Fruit fly (Drosophila melanogaster) whole organism, embryonic: ENCODE measurements around the gene Cpr23B.

Experiments used
- Aef1 ChIP-seq: fragments of 200-800 bp; sonication (Bioruptor generic); IDR thresholded peaks from 3 replicates; pipeline ENCODE4 v1.3.6; 2022; ENCODE audit warnings: missing biosample characterization, missing genetic modification characterization
- Atf3 ChIP-seq: fragments of 200-800 bp; sonication (Bioruptor generic); optimal IDR thresholded peaks from 3 replicates; lab custom pipeline; 2016; ENCODE audit warnings: missing biosample characterization, missing genetic modification characterization
- CG10431 ChIP-seq: fragments of 200-800 bp; sonication (Bioruptor generic); optimal IDR thresholded peaks from 3 replicates; lab custom pipeline; 2018; ENCODE audit warnings: missing biosample characterization, mild to moderate bottlenecking, missing genetic modification characterization
- CG10979 ChIP-seq: fragments of 200-800 bp; sonication (Bioruptor generic); optimal IDR thresholded peaks from 2 replicates; lab custom pipeline; 2018; ENCODE audit warnings: missing biosample characterization, mild to moderate bottlenecking, missing genetic modification characterization, moderate library complexity
- CG14441 ChIP-seq: fragments of 200-800 bp; sonication (Bioruptor generic); IDR thresholded peaks from 2 replicates; pipeline ENCODE4 v1.3.6; 2022; ENCODE audit warnings: missing biosample characterization, missing genetic modification characterization
- CG17568 ChIP-seq: fragments of 200-800 bp; sonication (Bioruptor generic); optimal IDR thresholded peaks from 2 replicates; lab custom pipeline; 2018; ENCODE audit warnings: missing biosample characterization, mild to moderate bottlenecking, missing genetic modification characterization, moderate library complexity
- CG2199 ChIP-seq: fragments of 200-800 bp; sonication (Bioruptor generic); IDR thresholded peaks from 3 replicates; pipeline ENCODE4 v1.3.6; 2022; ENCODE audit warnings: missing biosample characterization, missing genetic modification characterization
- CG30431 ChIP-seq: fragments of 200-800 bp; sonication (Bioruptor generic); optimal IDR thresholded peaks from 2 replicates; lab custom pipeline; 2017; ENCODE audit warnings: missing biosample characterization, missing genetic modification characterization
- CG3065 ChIP-seq: fragments of 200-800 bp; sonication (Bioruptor generic); optimal IDR thresholded peaks from 2 replicates; lab custom pipeline; 2016; ENCODE audit warnings: missing biosample characterization, missing genetic modification characterization
- CG31388 ChIP-seq: fragments of 200-800 bp; sonication (Bioruptor generic); optimal IDR thresholded peaks from 2 replicates; lab custom pipeline; 2016; ENCODE audit warnings: missing biosample characterization, missing genetic modification characterization
- CG3163 ChIP-seq: fragments of 200-800 bp; sonication (Bioruptor generic); optimal IDR thresholded peaks from 3 replicates; lab custom pipeline; 2016; ENCODE audit warnings: missing biosample characterization, missing genetic modification characterization
- CG32767 ChIP-seq: fragments of 200-800 bp; sonication (Bioruptor generic); IDR thresholded peaks from 2 replicates; pipeline ENCODE4 v1.3.6; 2022; ENCODE audit warnings: missing biosample characterization, missing genetic modification characterization
- CG3407 ChIP-seq: fragments of 200-800 bp; sonication (Bioruptor generic); optimal IDR thresholded peaks from 2 replicates; lab custom pipeline; 2018; ENCODE audit warnings: missing biosample characterization, mild to moderate bottlenecking, missing genetic modification characterization
- CG34376 ChIP-seq: fragments of 200-800 bp; sonication (Bioruptor generic); optimal IDR thresholded peaks from 2 replicates; lab custom pipeline; 2018; ENCODE audit warnings: missing biosample characterization, mild to moderate bottlenecking, missing genetic modification characterization
- CG3847 ChIP-seq: fragments of 200-800 bp; sonication (Bioruptor generic); IDR thresholded peaks from 2 replicates; pipeline ENCODE4 v1.3.6; 2022; ENCODE audit warnings: missing biosample characterization, missing genetic modification characterization
- CG3995 ChIP-seq: fragments of 200-800 bp; sonication (Bioruptor generic); optimal IDR thresholded peaks from 3 replicates; lab custom pipeline; 2016; ENCODE audit warnings: missing biosample characterization, missing genetic modification characterization
- CG4282 ChIP-seq: fragments of 200-800 bp; sonication (Bioruptor generic); optimal IDR thresholded peaks from 2 replicates; lab custom pipeline; 2016; ENCODE audit warnings: missing biosample characterization, missing genetic modification characterization
- Doc2 ChIP-seq: fragments of 200-800 bp; sonication (Bioruptor generic); IDR thresholded peaks from 2 replicates; pipeline ENCODE4 v1.3.6; 2022; ENCODE audit warnings: missing biosample characterization, missing genetic modification characterization
- Gsc ChIP-seq: fragments of 200-800 bp; sonication (Bioruptor generic); IDR thresholded peaks from 2 replicates; pipeline ENCODE4 v1.3.6; 2022; ENCODE audit warnings: missing biosample characterization, missing genetic modification characterization
- H2.0 ChIP-seq: fragments of 200-800 bp; sonication (Bioruptor generic); IDR thresholded peaks from 2 replicates; pipeline ENCODE4 v1.3.6; 2022; ENCODE audit warnings: missing biosample characterization, missing genetic modification characterization
- Hand ChIP-seq: fragments of 200-800 bp; sonication (Bioruptor generic); optimal IDR thresholded peaks from 2 replicates; lab custom pipeline; 2017; ENCODE audit warnings: mild to moderate bottlenecking, missing biosample characterization, missing genetic modification reagents, missing genetic modification characterization
- Lhr ChIP-seq: fragments of 200-800 bp; sonication (Bioruptor generic); optimal IDR thresholded peaks from 3 replicates; lab custom pipeline; 2017; ENCODE audit warnings: mild to moderate bottlenecking, missing biosample characterization, missing genetic modification reagents, missing genetic modification characterization
- Max ChIP-seq: fragments of 200-800 bp; sonication (Bioruptor generic); optimal IDR thresholded peaks from 2 replicates; lab custom pipeline; 2016; ENCODE audit warnings: missing biosample characterization, mild to moderate bottlenecking, missing genetic modification characterization
- Oli ChIP-seq: fragments of 200-800 bp; sonication (Bioruptor generic); optimal IDR thresholded peaks from 2 replicates; lab custom pipeline; 2018; ENCODE audit warnings: missing biosample characterization, mild to moderate bottlenecking, missing genetic modification characterization, moderate library complexity
- PHDP ChIP-seq: fragments of 200-800 bp; sonication (Bioruptor generic); optimal IDR thresholded peaks from 3 replicates; lab custom pipeline; 2018; ENCODE audit warnings: missing biosample characterization, mild to moderate bottlenecking, missing genetic modification characterization, moderate library complexity
- Sox102F ChIP-seq: fragments of 200-800 bp; sonication (Bioruptor generic); optimal IDR thresholded peaks from 2 replicates; lab custom pipeline; 2018; ENCODE audit warnings: missing biosample characterization, mild to moderate bottlenecking, missing genetic modification characterization, moderate library complexity
- Stat92E ChIP-seq, 3 experiments: fragments of >200 bp in 2 of 3; fragments of 200-800 bp in 1 of 3; sonication (Bioruptor generic) in 1 of 3; optimal IDR thresholded peaks; 2 replicates each; lab custom pipeline; 2017 to 2019; ENCODE audit warnings: missing biosample characterization in 3 of 3, missing genetic modification characterization in 3 of 3, mild to moderate bottlenecking in 1 of 3, moderate library complexity in 1 of 3
- ato ChIP-seq: fragments of 200-800 bp; sonication (Bioruptor generic); IDR thresholded peaks from 2 replicates; pipeline ENCODE4 v1.3.6; 2022; ENCODE audit warnings: missing biosample characterization, missing genetic modification characterization; ENCODE audit not compliant: partially characterized antibody
- cad ChIP-seq: fragments of >200 bp; optimal IDR thresholded peaks from 2 replicates; lab custom pipeline; 2017; ENCODE audit warnings: missing biosample characterization, missing genetic modification characterization
- chm ChIP-seq: fragments of 200-800 bp; sonication (Bioruptor generic); IDR thresholded peaks from 2 replicates; pipeline ENCODE4 v1.3.6; 2022; ENCODE audit warnings: missing biosample characterization, missing genetic modification characterization
- dimm ChIP-seq: fragments of 200-800 bp; sonication (Bioruptor generic); IDR thresholded peaks from 2 replicates; pipeline ENCODE4 v1.3.6; 2022; ENCODE audit warnings: missing biosample characterization, missing genetic modification characterization
- dmrt11E ChIP-seq: fragments of 200-800 bp; sonication (Bioruptor generic); optimal IDR thresholded peaks from 3 replicates; lab custom pipeline; 2018; ENCODE audit warnings: missing biosample characterization, mild to moderate bottlenecking, missing genetic modification characterization, moderate library complexity
- en ChIP-seq: fragments of 200-800 bp; sonication (Bioruptor generic); optimal IDR thresholded peaks from 2 replicates; lab custom pipeline; 2016; ENCODE audit warnings: missing biosample characterization, missing genetic modification characterization
- eve ChIP-seq, 2 experiments: fragments of >200 bp; optimal IDR thresholded peaks; 2 replicates each; lab custom pipeline; 2017; ENCODE audit warnings: missing biosample characterization in 2 of 2, missing genetic modification characterization in 2 of 2
- gce ChIP-seq: fragments of 200-800 bp; sonication (Bioruptor generic); IDR thresholded peaks from 3 replicates; pipeline ENCODE4 v1.3.6; 2022; ENCODE audit warnings: missing biosample characterization, missing genetic modification characterization
- gem ChIP-seq: fragments of 200-800 bp; sonication (Bioruptor generic); optimal IDR thresholded peaks from 2 replicates; lab custom pipeline; 2019; ENCODE audit warnings: missing biosample characterization, mild to moderate bottlenecking, missing genetic modification characterization, moderate library complexity
- gsb-n ChIP-seq: fragments of 200-800 bp; sonication (Bioruptor generic); optimal IDR thresholded peaks from 3 replicates; lab custom pipeline; 2018; ENCODE audit warnings: missing biosample characterization, mild to moderate bottlenecking, missing genetic modification characterization
- ind ChIP-seq: fragments of 200-800 bp; sonication (Bioruptor generic); optimal IDR thresholded peaks from 3 replicates; lab custom pipeline; 2016; ENCODE audit warnings: missing biosample characterization, missing genetic modification characterization
- jing ChIP-seq: fragments of 200-800 bp; sonication (Bioruptor generic); optimal IDR thresholded peaks from 2 replicates; lab custom pipeline; 2018; ENCODE audit warnings: missing biosample characterization, mild to moderate bottlenecking, missing genetic modification characterization
- klu ChIP-seq: fragments of 200-800 bp; sonication (Bioruptor generic); IDR thresholded peaks from 2 replicates; pipeline ENCODE4 v1.3.6; 2022; ENCODE audit warnings: missing biosample characterization, missing genetic modification characterization
- nerfin-1 ChIP-seq: fragments of 200-800 bp; sonication (Bioruptor generic); optimal IDR thresholded peaks from 3 replicates; lab custom pipeline; 2019; ENCODE audit warnings: missing biosample characterization, mild to moderate bottlenecking, missing genetic modification characterization, moderate library complexity
- pan ChIP-seq, 4 experiments: fragments of >200 bp in 3 of 4; fragments of 200-800 bp in 1 of 4; sonication (Bioruptor generic) in 1 of 4; optimal IDR thresholded peaks in 3 of 4; IDR thresholded peaks in 1 of 4; 2 replicates each; pipeline versions ENCODE4 v1.3.6 to Lab custom; 2017 to 2022; ENCODE audit warnings: missing biosample characterization in 2 of 4, missing genetic modification characterization in 2 of 4, mixed read lengths in 1 of 4
- run ChIP-seq: fragments of 200-800 bp; sonication (Bioruptor generic); optimal IDR thresholded peaks from 3 replicates; lab custom pipeline; 2018; ENCODE audit warnings: missing biosample characterization, mild to moderate bottlenecking, missing genetic modification characterization
- scrt ChIP-seq: fragments of 200-800 bp; sonication (Bioruptor generic); optimal IDR thresholded peaks from 2 replicates; lab custom pipeline; 2018; ENCODE audit warnings: missing biosample characterization, mild to moderate bottlenecking, missing genetic modification characterization, moderate library complexity
- seq ChIP-seq: fragments of 200-800 bp; sonication (Bioruptor generic); IDR thresholded peaks from 2 replicates; pipeline ENCODE4 v1.3.6; 2022; ENCODE audit warnings: missing biosample characterization, missing genetic modification characterization
- sisA ChIP-seq: fragments of 200-800 bp; sonication (Bioruptor generic); IDR thresholded peaks from 2 replicates; pipeline ENCODE4 v1.3.6; 2022; ENCODE audit warnings: missing biosample characterization, missing genetic modification characterization
- stwl ChIP-seq: fragments of 200-800 bp; sonication (Bioruptor generic); optimal IDR thresholded peaks from 3 replicates; lab custom pipeline; 2018; ENCODE audit warnings: missing biosample characterization, mild to moderate bottlenecking, missing genetic modification characterization, moderate library complexity
- trh ChIP-seq: fragments of 200-800 bp; sonication (Bioruptor generic); optimal IDR thresholded peaks from 2 replicates; lab custom pipeline; 2016; ENCODE audit warnings: missing biosample characterization, missing genetic modification characterization
- zf30C ChIP-seq: fragments of 200-800 bp; sonication (Bioruptor generic); optimal IDR thresholded peaks from 3 replicates; lab custom pipeline; 2018; ENCODE audit warnings: missing biosample characterization, mild to moderate bottlenecking, missing genetic modification characterization

Cpr23B gene

dm6 chr2L:2857862-2858734 is 19.9 kb downstream of the Cpr23B start (continued):
- no peak for TF ChIP-seq chm (GFP tag; lab: Robert Waterston, UW)
- TF ChIP-seq gem (tag; lab: Kevin White, UChicago) = peak; percentile 42
- no peak for TF ChIP-seq gce (GFP tag; lab: Robert Waterston, UW)
- no peak for TF ChIP-seq trh (GFP tag; lab: Kevin White, UChicago)
- TF ChIP-seq H2.0 (GFP tag; lab: Robert Waterston, UW) = no peak
- TF ChIP-seq CG14441 (GFP tag; lab: Robert Waterston, UW) = 0 out of 2 replicates have a peak, but pooled peaks have one; percentile 22
- no peak for TF ChIP-seq CG3065
- TF ChIP-seq Oli = peak; percentile 33
- peak; percentile 43 for TF ChIP-seq scrt
- no peak for TF ChIP-seq Max (GFP tag; lab: Kevin White, UChicago)
- TF ChIP-seq Gsc (GFP tag; lab: Robert Waterston, UW) = no peak
- TF ChIP-seq en = no peak
- no peak for TF ChIP-seq CG10979 (tag; lab: Kevin White, UChicago)
- TF ChIP-seq run (tag; lab: Kevin White, UChicago) = no peak
- no peak for TF ChIP-seq PHDP (tag; lab: Kevin White, UChicago)
- TF ChIP-seq Sox102F (GFP tag; lab: Kevin White, UChicago) = peak; percentile 43
- no peak for TF ChIP-seq nerfin-1 (tag; lab: Kevin White, UChicago)
- no peak for TF ChIP-seq CG3995 (GFP tag; lab: Kevin White, UChicago)
- peak; percentile 36 for TF ChIP-seq CG34376 (GFP tag; lab: Kevin White, UChicago)
- TF ChIP-seq CG2199 (GFP tag; lab: Robert Waterston, UW) = 0 out of 3 replicates have a peak, but pooled peaks have one; percentile 20
- no peak for TF ChIP-seq CG3163 (GFP tag; lab: Kevin White, UChicago)
- TF ChIP-seq eve (GFP tag; optimal IDR thresholded peaks at IDR 0.05; lab: Kevin White, UChicago) = peak in 1 of 2 experiments; percentile 22
- no peak for TF ChIP-seq ato
- no peak for TF ChIP-seq CG10431
- no peak for TF ChIP-seq CG3847 (GFP tag; lab: Robert Waterston, UW)
- TF ChIP-seq stwl (tag; lab: Kevin White, UChicago) = no peak
- TF ChIP-seq seq (GFP tag; lab: Robert Waterston, UW) = no peak
- no peak for TF ChIP-seq dmrt11E
- no peak for TF ChIP-seq jing (GFP tag; lab: Kevin White, UChicago)
- no peak for TF ChIP-seq Hand
- no peak for TF ChIP-seq dimm (GFP tag; lab: Robert Waterston, UW)
- TF ChIP-seq sisA (GFP tag; lab: Robert Waterston, UW) = no peak
- peak; percentile 6 for TF ChIP-seq CG4282 (GFP tag; lab: Kevin White, UChicago)
- TF ChIP-seq Doc2 (GFP tag; lab: Robert Waterston, UW) = no peak
- no peak for TF ChIP-seq CG30431 (GFP tag; lab: Kevin White, UChicago)
- no peak for TF ChIP-seq pan (optimal IDR thresholded peaks at IDR 0.05; lab: Kevin White, UChicago)
- TF ChIP-seq pan (GFP tag; optimal IDR thresholded peaks at IDR 0.05 in 1 of 2, IDR thresholded peaks at IDR 0.05 in 1 of 2) = no peak
- peak; percentile 12 for TF ChIP-seq ind (GFP tag; lab: Kevin White, UChicago)
- no peak for TF ChIP-seq zf30C (GFP tag; lab: Kevin White, UChicago)
- peak; percentile 75 for TF ChIP-seq gsb-n (tag; lab: Kevin White, UChicago)
- no peak for TF ChIP-seq CG17568 (GFP tag; lab: Kevin White, UChicago)
- TF ChIP-seq Aef1 (GFP tag; lab: Robert Waterston, UW) = peak; percentile 39; the same call in 2 of the 3 replicates
- TF ChIP-seq klu (GFP tag; lab: Robert Waterston, UW) = no peak
- no peak for TF ChIP-seq Lhr (GFP tag; lab: Kevin White, UChicago)
- no peak for TF ChIP-seq Stat92E (GFP tag; optimal IDR thresholded peaks at IDR 0.05; lab: Kevin White, UChicago)
- no peak for TF ChIP-seq CG32767 (GFP tag; lab: Robert Waterston, UW)
- no peak for TF ChIP-seq Atf3
- no peak for TF ChIP-seq cad (GFP tag; lab: Kevin White, UChicago)
- no peak for TF ChIP-seq CG31388
- TF ChIP-seq CG3407 (GFP tag; lab: Kevin White, UChicago) = no peak
